Fruit fly (Drosophila melanogaster): ENCODE results near the gene CG9636.

Gene CG9636

DNA sequence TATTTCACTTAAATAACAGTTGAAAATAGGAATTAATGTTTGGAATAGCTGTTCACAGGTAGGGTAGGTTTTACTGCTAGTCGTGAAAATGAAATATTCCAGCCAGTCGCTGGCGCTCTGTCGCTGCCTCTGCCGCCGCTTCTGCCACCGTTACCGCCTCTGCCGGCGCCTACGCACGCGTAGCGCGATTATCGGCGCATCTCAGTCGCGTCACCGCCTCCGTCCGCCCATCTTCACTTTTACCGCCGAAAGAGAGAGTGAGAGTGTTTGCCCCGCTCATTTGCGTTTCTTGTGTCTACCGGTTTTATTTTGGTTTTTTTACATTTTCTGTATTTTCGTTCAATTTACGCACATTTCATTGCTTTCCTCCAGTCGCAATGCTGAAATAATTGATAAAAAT is 7.9 kb upstream of the CG9636 start:
- TF ChIP-seq Mnt (GFP tag; optimal IDR thresholded peaks at IDR 0.05) = no peak
- no peak for TF ChIP-seq CG7101 (tag; optimal IDR thresholded peaks at IDR 0.05)
- no peak for TF ChIP-seq CG7045 (GFP tag; optimal IDR thresholded peaks at IDR 0.05)
- TF ChIP-seq CG14711 (tag; optimal IDR thresholded peaks at IDR 0.05) = no peak
- no peak for TF ChIP-seq toe (GFP tag; optimal IDR thresholded peaks at IDR 0.05)
- TF ChIP-seq cnc (optimal IDR thresholded peaks at IDR 0.05) = no peak
- TF ChIP-seq ovo (GFP tag; optimal IDR thresholded peaks at IDR 0.05) = no peak
- no peak for TF ChIP-seq CG5204 (GFP tag; optimal IDR thresholded peaks at IDR 0.05)
- no peak for TF ChIP-seq tj (GFP tag; optimal IDR thresholded peaks at IDR 0.05)
- no peak for TF ChIP-seq Hr96 (GFP tag; optimal IDR thresholded peaks at IDR 0.05)
- TF ChIP-seq CG1620 (GFP tag; optimal IDR thresholded peaks at IDR 0.05) = no peak
- no peak for TF ChIP-seq bab1 (GFP tag; optimal IDR thresholded peaks at IDR 0.05)
- no peak for TF ChIP-seq CG11617 (GFP tag; optimal IDR thresholded peaks at IDR 0.05)

DNA sequence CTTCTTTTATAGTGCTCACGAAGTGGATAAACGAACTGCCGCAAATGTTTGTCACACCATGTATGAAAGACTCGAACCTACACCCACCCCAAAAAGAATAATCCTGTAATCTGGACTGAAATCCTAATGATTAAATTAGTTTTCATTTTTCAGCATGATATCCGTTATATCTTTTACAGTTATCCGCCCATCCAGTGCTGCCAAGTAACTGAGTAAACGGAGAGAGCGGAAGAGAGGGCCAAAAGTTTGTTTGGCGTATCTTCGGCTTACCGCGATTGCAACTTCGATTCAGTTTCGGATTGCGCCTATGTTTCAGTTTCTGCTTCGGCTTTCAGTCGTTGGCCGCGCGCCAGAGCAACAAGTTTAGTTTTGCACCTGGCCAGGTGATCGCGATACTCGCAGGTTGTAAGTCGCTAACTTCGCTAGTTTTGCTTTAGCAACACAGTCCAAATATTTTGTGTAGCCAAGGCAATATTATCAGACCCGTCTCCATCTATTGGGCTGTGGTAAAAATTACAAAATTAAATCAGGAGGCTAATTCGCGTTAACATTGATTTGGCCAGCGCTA is 6.7 kb upstream of the CG9636 start, which contains the start of gene mtg:
mtg (plus strand) TSS at position 332 of the 568 bp plus-strand sequence.
- TF ChIP-seq cic (GFP tag; optimal IDR thresholded peaks at IDR 0.05) (no peak), CG12768 (GFP tag; optimal IDR thresholded peaks at IDR 0.05) (no peak), Mnt (GFP tag; optimal IDR thresholded peaks at IDR 0.05) (no peak), CG33017 (tag; optimal IDR thresholded peaks at IDR 0.05) (no peak), Clk (GFP tag; optimal IDR thresholded peaks at IDR 0.05) (no peak), ovo (GFP tag; optimal IDR thresholded peaks at IDR 0.05) (no peak), CG7045 (GFP tag; optimal IDR thresholded peaks at IDR 0.05) (no peak), CG5204 (GFP tag; optimal IDR thresholded peaks at IDR 0.05) (no peak), Crg-1 (GFP tag; optimal IDR thresholded peaks at IDR 0.05) (no peak), bab1 (GFP tag; optimal IDR thresholded peaks at IDR 0.05) (no peak), Hr96 (GFP tag; optimal IDR thresholded peaks at IDR 0.05) (no peak), CG7101 (tag; optimal IDR thresholded peaks at IDR 0.05) (no peak)

DNA sequence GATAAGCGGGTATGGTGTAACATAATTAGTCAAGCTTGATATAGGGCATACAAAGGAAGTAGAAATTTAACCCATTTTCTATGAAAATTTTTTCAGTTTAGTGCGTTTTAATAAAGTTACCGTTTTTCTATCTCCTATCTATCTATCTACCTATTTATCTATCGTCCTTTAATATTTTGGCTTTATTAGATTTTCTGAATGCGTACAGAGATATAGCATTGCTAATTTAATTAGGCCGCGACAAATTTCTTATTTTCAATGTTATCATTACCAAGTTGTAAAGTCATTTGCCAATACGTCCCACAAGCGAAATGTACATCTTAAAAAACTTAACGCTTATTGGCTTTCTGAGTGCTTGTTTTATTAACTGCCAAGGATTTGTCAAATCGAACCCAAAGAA is 4.5 kb upstream of the CG9636 start, which contains the start of gene CG15864:
CG15864 (plus strand) TSS at position 301 of the 400 bp plus-strand sequence.
- TF ChIP-seq CG12768 (GFP tag; optimal IDR thresholded peaks at IDR 0.05) (no peak), Crg-1 (GFP tag; optimal IDR thresholded peaks at IDR 0.05) (no peak), tj (GFP tag; optimal IDR thresholded peaks at IDR 0.05) (no peak), bab1 (GFP tag; optimal IDR thresholded peaks at IDR 0.05) (no peak), cnc (optimal IDR thresholded peaks at IDR 0.05) (no peak), CG5204 (GFP tag; optimal IDR thresholded peaks at IDR 0.05) (no peak)

DNA sequence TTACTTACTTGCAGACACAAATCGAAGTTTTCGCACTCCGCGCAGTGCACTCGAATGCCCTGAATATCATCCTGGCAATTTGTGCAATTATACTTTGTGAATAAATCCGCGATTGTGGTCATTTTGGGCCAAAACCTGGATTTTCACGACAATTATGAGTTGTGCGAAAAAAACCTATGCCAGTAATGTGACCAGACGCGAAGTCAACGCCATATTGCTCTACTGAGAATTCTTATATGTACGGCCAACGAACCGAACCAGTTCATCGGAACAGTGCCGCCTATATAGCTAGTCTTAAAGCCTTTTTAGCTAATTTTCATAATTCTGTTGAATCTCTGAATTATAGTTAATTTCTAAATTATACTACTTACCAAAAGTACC is 3.3 kb downstream of the CG9636 start, which contains the start of gene Ada2b:
Ada2b (minus strand) TSS at position 214 of the 381 bp plus-strand sequence.
- TF ChIP-seq Mnt (GFP tag; optimal IDR thresholded peaks at IDR 0.05) (peak; percentile 33), CG7101 (tag; optimal IDR thresholded peaks at IDR 0.05) (no peak)

DNA sequence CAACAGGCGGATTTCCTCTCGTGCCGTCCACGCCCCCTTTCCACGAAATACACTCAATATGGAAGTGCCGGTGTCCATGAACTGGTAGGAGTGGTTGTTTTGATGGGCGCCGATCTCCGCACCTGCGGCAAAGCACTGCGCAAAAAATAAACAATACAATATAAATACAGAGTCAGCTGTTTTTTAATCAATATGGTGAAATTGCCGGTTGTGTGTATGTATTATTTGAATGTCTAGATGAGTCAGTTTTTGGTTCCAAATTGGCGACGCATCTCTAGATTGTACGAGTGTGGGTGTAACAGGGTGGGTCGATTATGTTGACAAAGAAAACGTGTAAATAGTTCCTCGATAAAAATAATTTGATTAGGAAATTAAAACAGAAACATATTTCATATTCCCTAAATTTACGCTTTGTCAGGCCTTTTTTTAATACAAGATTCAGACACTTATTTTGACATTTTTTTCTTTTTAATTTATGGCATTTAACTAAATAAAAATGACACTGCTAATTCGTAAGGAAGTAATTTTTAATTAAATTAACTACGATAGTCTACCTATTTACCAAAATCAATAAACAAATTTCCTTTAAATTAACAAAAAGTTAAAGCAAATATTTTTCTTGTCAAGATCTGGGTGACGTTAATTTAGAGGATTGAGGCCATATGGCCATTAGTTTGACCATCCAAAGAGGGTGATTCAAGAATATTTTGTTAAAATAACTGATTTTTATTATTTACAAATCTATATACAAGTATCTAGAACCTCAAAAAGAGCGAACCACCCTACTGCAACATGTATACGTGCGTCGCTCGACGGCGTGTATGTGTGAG is 3.9 kb downstream of the CG9636 start:
- TF ChIP-seq Clk (GFP tag; optimal IDR thresholded peaks at IDR 0.05) = peak; percentile 80
- TF ChIP-seq CG14711 (tag; optimal IDR thresholded peaks at IDR 0.05) = peak; percentile 73
- peak; percentile 92 for TF ChIP-seq CG7045 (GFP tag; optimal IDR thresholded peaks at IDR 0.05)
- peak; percentile 87 for TF ChIP-seq CG7101 (tag; optimal IDR thresholded peaks at IDR 0.05)
- TF ChIP-seq cic (GFP tag; optimal IDR thresholded peaks at IDR 0.05) = peak; percentile 36
- peak; percentile 99 for TF ChIP-seq kay (GFP tag; ENCODE audit: borderline replicate concordance)
- TF ChIP-seq Mnt (GFP tag; optimal IDR thresholded peaks at IDR 0.05) = peak; percentile 53
- no peak for TF ChIP-seq cnc (optimal IDR thresholded peaks at IDR 0.05)
- peak; percentile 85 for TF ChIP-seq CG33017 (tag; optimal IDR thresholded peaks at IDR 0.05)
- TF ChIP-seq ovo (GFP tag; optimal IDR thresholded peaks at IDR 0.05) = peak; percentile 60
- peak; percentile 93 for TF ChIP-seq CG5204 (GFP tag; optimal IDR thresholded peaks at IDR 0.05)
- TF ChIP-seq toe (GFP tag; optimal IDR thresholded peaks at IDR 0.05) = peak; percentile 90
- peak; percentile 80 for TF ChIP-seq tj (GFP tag; optimal IDR thresholded peaks at IDR 0.05)
- TF ChIP-seq CG12768 (GFP tag; optimal IDR thresholded peaks at IDR 0.05) = peak; percentile 94
- TF ChIP-seq CG1620 (GFP tag; optimal IDR thresholded peaks at IDR 0.05) = peak; percentile 67
- peak; percentile 86 for TF ChIP-seq bab1 (GFP tag; optimal IDR thresholded peaks at IDR 0.05)
- peak; percentile 89 for TF ChIP-seq Hr96 (GFP tag; optimal IDR thresholded peaks at IDR 0.05)
- TF ChIP-seq pad (GFP tag; optimal IDR thresholded peaks at IDR 0.05) = peak; percentile 75
- TF ChIP-seq Crg-1 (GFP tag; optimal IDR thresholded peaks at IDR 0.05) = peak; percentile 80
- TF ChIP-seq CG11617 (GFP tag; optimal IDR thresholded peaks at IDR 0.05) = peak; percentile 97

DNA sequence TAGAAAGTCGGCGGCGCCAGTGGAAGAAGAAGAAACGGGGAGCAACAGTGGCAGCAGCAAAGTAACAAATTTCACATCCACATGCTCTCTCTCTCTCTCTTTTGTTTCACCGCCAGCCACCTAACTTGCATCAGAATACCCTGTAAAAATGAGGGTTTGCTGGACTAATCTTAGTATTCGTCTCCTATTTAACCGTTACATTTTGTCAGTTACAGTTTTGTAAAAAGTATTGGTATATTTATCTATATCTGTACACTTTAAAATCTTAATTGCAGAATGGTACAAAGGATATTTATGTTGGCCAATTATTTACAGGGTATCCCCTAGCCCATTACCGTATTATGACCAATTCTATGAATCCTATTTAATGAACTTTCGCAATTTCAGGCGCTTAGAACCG is 9.7 kb downstream of the CG9636 start:
- TF ChIP-seq CG5204 (GFP tag; optimal IDR thresholded peaks at IDR 0.05) (no peak), ovo (GFP tag; optimal IDR thresholded peaks at IDR 0.05) (no peak), bab1 (GFP tag; optimal IDR thresholded peaks at IDR 0.05) (no peak), Crg-1 (GFP tag; optimal IDR thresholded peaks at IDR 0.05) (no peak), CG11617 (GFP tag; optimal IDR thresholded peaks at IDR 0.05) (no peak), toe (GFP tag; optimal IDR thresholded peaks at IDR 0.05) (no peak), CG14711 (tag; optimal IDR thresholded peaks at IDR 0.05) (no peak), CG7101 (tag; optimal IDR thresholded peaks at IDR 0.05) (no peak), CG33017 (tag; optimal IDR thresholded peaks at IDR 0.05) (no peak), tj (GFP tag; optimal IDR thresholded peaks at IDR 0.05) (no peak), kay (GFP tag; ENCODE audit: borderline replicate concordance) (no peak), cnc (optimal IDR thresholded peaks at IDR 0.05) (no peak), Hr96 (GFP tag; optimal IDR thresholded peaks at IDR 0.05) (no peak), Mnt (GFP tag; optimal IDR thresholded peaks at IDR 0.05) (no peak)

Data from whole organism, adult.